Worm (Caenorhabditis elegans) whole organism, L1 larva: ENCODE measurements around the gene C03A3.3.

Experiments used
- C04F5.9 ChIP-seq: sonication (generic microtip); optimal IDR thresholded peaks from 2 replicates; lab custom pipeline; 2016; ENCODE audit warnings: missing genetic modification characterization, missing compliant biosample characterization
- C16A3.4 ChIP-seq: fragments of 150-350 bp; optimal IDR thresholded peaks from 2 replicates; lab custom pipeline; 2014; ENCODE audit warnings: missing biosample characterization, missing genetic modification characterization
- C34B4.2 ChIP-seq: sonication (generic microtip); optimal IDR thresholded peaks from 2 replicates; lab custom pipeline; 2017; ENCODE audit warnings: mild to moderate bottlenecking, missing genetic modification characterization, missing compliant biosample characterization
- F16B12.6 ChIP-seq: fragments of 150-350 bp; optimal IDR thresholded peaks from 2 replicates; lab custom pipeline; 2014; ENCODE audit warnings: missing biosample characterization, missing genetic modification characterization
- aha-1 ChIP-seq: fragments of 150-350 bp; optimal IDR thresholded peaks from 2 replicates; lab custom pipeline; 2014; ENCODE audit warnings: missing biosample characterization, missing genetic modification characterization
- alr-1 ChIP-seq: fragments of 200-800 bp; sonication (Bioruptor generic); optimal IDR thresholded peaks from 2 replicates; lab custom pipeline; 2018; ENCODE audit warnings: borderline replicate concordance, mild to moderate bottlenecking, missing genetic modification characterization, missing compliant biosample characterization
- ama-1 ChIP-seq: fragments of 150-350 bp; optimal IDR thresholded peaks from 2 replicates; lab custom pipeline; 2014
- blmp-1 ChIP-seq: fragments of 150-350 bp; optimal IDR thresholded peaks from 2 replicates; lab custom pipeline; 2014; ENCODE audit warnings: missing biosample characterization, missing genetic modification characterization
- ceh-82 ChIP-seq, 3 experiments: fragments of 150-350 bp in 1 of 3; sonication (generic microtip) in 2 of 3; optimal IDR thresholded peaks; 2 replicates each; lab custom pipeline; 2014 to 2017; ENCODE audit warnings: missing biosample characterization in 3 of 3, missing genetic modification characterization in 3 of 3
- ceh-90 ChIP-seq: sonication (generic microtip); optimal IDR thresholded peaks from 2 replicates; lab custom pipeline; 2016; ENCODE audit warnings: missing genetic modification characterization, missing compliant biosample characterization
- ces-1 ChIP-seq: fragments of 150-350 bp; optimal IDR thresholded peaks from 2 replicates; lab custom pipeline; 2014; ENCODE audit warnings: missing biosample characterization, missing genetic modification reagents, missing genetic modification characterization
- dpl-1 ChIP-seq, 3 experiments: fragments of 150-350 bp in 2 of 3; sonication (generic microtip) in 1 of 3; optimal IDR thresholded peaks; 2 replicates each; lab custom pipeline; 2014 to 2017; ENCODE audit warnings: missing biosample characterization in 3 of 3, missing genetic modification characterization in 3 of 3, missing genetic modification reagents in 3 of 3
- elt-2 ChIP-seq: sonication (generic microtip); optimal IDR thresholded peaks from 2 replicates; lab custom pipeline; 2016; ENCODE audit warnings: missing genetic modification characterization, mild to moderate bottlenecking, inconsistent platforms, missing compliant biosample characterization, missing genetic modification reagents
- ets-5 ChIP-seq: fragments of 200-800 bp; sonication (Bioruptor generic); IDR thresholded peaks from 2 replicates; pipeline ENCODE4 v1.3.6; 2022; ENCODE audit warnings: missing genetic modification characterization, missing compliant biosample characterization
- fkh-10 ChIP-seq: sonication (generic microtip); optimal IDR thresholded peaks from 2 replicates; lab custom pipeline; 2017; ENCODE audit warnings: missing biosample characterization, missing genetic modification reagents, missing genetic modification characterization
- fos-1 ChIP-seq: fragments of 150-350 bp; optimal IDR thresholded peaks from 2 replicates; lab custom pipeline; 2014; ENCODE audit warnings: missing biosample characterization, missing genetic modification characterization
- hlh-17 ChIP-seq: fragments of 200-800 bp; sonication (Bioruptor generic); optimal IDR thresholded peaks from 2 replicates; lab custom pipeline; 2018; ENCODE audit warnings: missing genetic modification characterization, mild to moderate bottlenecking, missing compliant biosample characterization, moderate library complexity, borderline replicate concordance
- hlh-4 ChIP-seq: sonication (generic microtip); optimal IDR thresholded peaks from 2 replicates; lab custom pipeline; 2016; ENCODE audit warnings: mild to moderate bottlenecking, missing genetic modification characterization, missing compliant biosample characterization
- irx-1 ChIP-seq: sonication (generic microtip); optimal IDR thresholded peaks from 2 replicates; lab custom pipeline; 2016; ENCODE audit warnings: missing genetic modification characterization, missing compliant biosample characterization
- lin-15B ChIP-seq: fragments of 150-350 bp; sonication (generic microtip); optimal IDR thresholded peaks from 3 replicates; lab custom pipeline; 2014; ENCODE audit warnings: missing biosample characterization, missing genetic modification characterization
- lin-35 ChIP-seq, 2 experiments: fragments of 150-350 bp; optimal IDR thresholded peaks; 2 replicates each; lab custom pipeline; 2014; ENCODE audit warnings: missing biosample characterization in 2 of 2, missing genetic modification characterization in 2 of 2, missing genetic modification reagents in 2 of 2
- lin-39 ChIP-seq: fragments of 150-350 bp; optimal IDR thresholded peaks from 2 replicates; lab custom pipeline; 2014; ENCODE audit warnings: missing biosample characterization, missing genetic modification reagents, missing genetic modification characterization
- lir-3 ChIP-seq: sonication (generic microtip); optimal IDR thresholded peaks from 2 replicates; lab custom pipeline; 2016; ENCODE audit warnings: mild to moderate bottlenecking, missing genetic modification characterization, moderate library complexity, missing compliant biosample characterization; ENCODE audit not compliant: poor library complexity
- mdl-1 ChIP-seq, 2 experiments: fragments of 150-350 bp; optimal IDR thresholded peaks; 2 replicates each; lab custom pipeline; 2014 to 2017; ENCODE audit warnings: missing biosample characterization in 2 of 2, missing genetic modification characterization in 2 of 2, inconsistent platforms in 1 of 2
- mef-2 ChIP-seq: fragments of 150-350 bp; optimal IDR thresholded peaks from 2 replicates; lab custom pipeline; 2014; ENCODE audit warnings: missing biosample characterization, missing genetic modification characterization
- nhr-11 ChIP-seq: fragments of 150-350 bp; optimal IDR thresholded peaks from 2 replicates; lab custom pipeline; 2014; ENCODE audit warnings: missing biosample characterization, missing genetic modification characterization
- nhr-28 ChIP-seq: fragments of 150-350 bp; optimal IDR thresholded peaks from 2 replicates; lab custom pipeline; 2014; ENCODE audit warnings: missing biosample characterization, missing genetic modification characterization
- nhr-47 ChIP-seq: sonication (generic microtip); optimal IDR thresholded peaks from 2 replicates; lab custom pipeline; 2016; ENCODE audit warnings: mild to moderate bottlenecking, missing genetic modification characterization, moderate library complexity, missing compliant biosample characterization
- nhr-84 ChIP-seq: sonication (generic microtip); optimal IDR thresholded peaks from 2 replicates; lab custom pipeline; 2017; ENCODE audit warnings: missing biosample characterization, missing genetic modification characterization
- nhr-90 ChIP-seq: sonication (generic microtip); optimal IDR thresholded peaks from 2 replicates; lab custom pipeline; 2016; ENCODE audit warnings: mild to moderate bottlenecking, missing genetic modification characterization, missing compliant biosample characterization; ENCODE audit not compliant: poor library complexity
- pag-3 ChIP-seq: sonication (generic microtip); optimal IDR thresholded peaks from 2 replicates; lab custom pipeline; 2017; ENCODE audit warnings: missing genetic modification characterization, mild to moderate bottlenecking, missing compliant biosample characterization, antibody characterized with exemption, borderline replicate concordance; ENCODE audit not compliant: insufficient read depth
- pax-3 ChIP-seq: fragments of 200-800 bp; sonication (Bioruptor generic); optimal IDR thresholded peaks from 2 replicates; lab custom pipeline; 2018; ENCODE audit warnings: mild to moderate bottlenecking, missing genetic modification characterization, moderate library complexity, missing compliant biosample characterization
- rnt-1 ChIP-seq: sonication (generic microtip); optimal IDR thresholded peaks from 2 replicates; lab custom pipeline; 2016; ENCODE audit warnings: mild to moderate bottlenecking, missing genetic modification characterization, moderate library complexity, missing compliant biosample characterization
- skn-1 ChIP-seq: fragments of 150-350 bp; optimal IDR thresholded peaks from 2 replicates; lab custom pipeline; 2014; ENCODE audit warnings: missing biosample characterization, missing genetic modification characterization
- snpc-4 ChIP-seq: fragments of 150-350 bp; optimal IDR thresholded peaks from 2 replicates; lab custom pipeline; 2014; ENCODE audit warnings: missing biosample characterization, missing genetic modification characterization
- sox-4 ChIP-seq: sonication (generic microtip); optimal IDR thresholded peaks from 2 replicates; lab custom pipeline; 2016; ENCODE audit warnings: missing genetic modification characterization, missing compliant biosample characterization
- sptf-1 ChIP-seq: fragments of 150-350 bp; optimal IDR thresholded peaks from 2 replicates; lab custom pipeline; 2014; ENCODE audit warnings: missing biosample characterization, missing genetic modification characterization
- swsn-7 ChIP-seq: sonication (generic microtip); optimal IDR thresholded peaks from 2 replicates; lab custom pipeline; 2016; ENCODE audit warnings: missing genetic modification characterization, missing compliant biosample characterization
- tlp-1 ChIP-seq: fragments of 150-350 bp; optimal IDR thresholded peaks from 2 replicates; lab custom pipeline; 2014; ENCODE audit warnings: missing biosample characterization, missing genetic modification characterization
- unc-130 ChIP-seq: fragments of 150-350 bp; optimal IDR thresholded peaks from 2 replicates; lab custom pipeline; 2017; ENCODE audit warnings: missing biosample characterization, missing genetic modification characterization, inconsistent platforms
- unc-30 ChIP-seq: sonication (generic microtip); optimal IDR thresholded peaks from 2 replicates; lab custom pipeline; 2017; ENCODE audit warnings: missing biosample characterization, missing genetic modification characterization
- unc-86 ChIP-seq: sonication (generic microtip); optimal IDR thresholded peaks from 2 replicates; lab custom pipeline; 2016; ENCODE audit warnings: missing genetic modification characterization, missing compliant biosample characterization
- unc-98 ChIP-seq: fragments of 200-800 bp; sonication (Bioruptor generic); IDR thresholded peaks from 2 replicates; pipeline ENCODE4 v1.3.6; 2022; ENCODE audit warnings: missing genetic modification characterization, missing compliant biosample characterization
- xbp-1 ChIP-seq: sonication (generic microtip); optimal IDR thresholded peaks from 2 replicates; lab custom pipeline; 2016; ENCODE audit warnings: missing genetic modification characterization, missing compliant biosample characterization
- zip-4 ChIP-seq: fragments of 200-800 bp; sonication (Bioruptor generic); optimal IDR thresholded peaks from 2 replicates; lab custom pipeline; 2018; ENCODE audit warnings: mild to moderate bottlenecking, missing genetic modification characterization, moderate library complexity, missing compliant biosample characterization
- ztf-11 ChIP-seq, 2 experiments: sonication (generic microtip); optimal IDR thresholded peaks; 2 replicates each; lab custom pipeline; 2016 to 2017; ENCODE audit warnings: missing genetic modification characterization in 2 of 2, missing biosample characterization in 1 of 2, missing compliant biosample characterization in 1 of 2
- ztf-4 ChIP-seq: fragments of 150-350 bp; optimal IDR thresholded peaks from 2 replicates; lab custom pipeline; 2014; ENCODE audit warnings: missing biosample characterization, missing genetic modification characterization

The C03A3.3 gene

DNA sequence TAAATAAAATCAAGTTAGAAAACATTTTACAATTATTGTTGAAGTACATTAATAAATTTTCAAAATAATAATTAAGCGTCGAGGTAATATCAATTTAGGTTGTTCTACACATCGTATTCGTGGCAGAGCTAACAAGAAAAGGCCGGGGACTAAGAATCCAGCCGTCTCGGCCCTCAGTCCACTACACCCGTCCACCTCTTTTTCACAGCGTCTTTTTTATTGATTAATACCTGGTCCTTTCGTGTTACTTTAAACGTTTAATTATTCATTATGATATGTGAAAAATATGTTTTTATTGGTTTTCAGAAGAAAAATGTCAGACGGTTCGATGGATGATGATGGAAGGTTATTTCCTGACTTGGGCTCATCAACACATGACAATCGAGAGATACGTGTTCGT is 38.2 kb upstream of the C03A3.3 start, which contains the start of gene vhl-1:
TSS of gene vhl-1 (plus strand) at position 301 of the 400 bp plus-strand sequence.
- TF ChIP-seq unc-86 (tag; lab: Kevin White, UChicago) (no peak), skn-1 (tag; lab: Kevin White, UChicago) (no peak)

DNA sequence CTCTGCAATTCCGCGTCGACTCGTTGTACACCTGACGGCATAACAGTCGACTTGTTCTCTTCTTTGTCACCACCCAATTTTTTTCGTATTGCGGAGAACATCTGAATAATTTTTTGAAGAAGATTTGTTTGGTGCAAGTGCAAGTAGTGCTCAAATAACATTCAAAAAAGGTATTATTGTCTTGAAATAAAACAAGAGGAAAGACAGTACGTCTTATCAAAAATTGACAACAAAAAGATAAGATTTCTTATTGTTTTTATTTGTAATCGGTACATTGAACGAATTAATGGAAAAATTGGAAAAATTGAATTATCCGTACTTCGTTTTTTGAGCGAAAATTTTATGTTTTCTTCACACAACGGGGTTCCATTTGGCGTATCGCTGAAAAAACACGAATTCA is 36.9 kb upstream of the C03A3.3 start, which contains the start of gene F08G12.1:
TSS of gene F08G12.1 (minus strand) at position 101 of the 400 bp plus-strand sequence.
- TF ChIP-seq ceh-90 (no peak), aha-1 (tag; lab: Kevin White, UChicago) (no peak), xbp-1 (tag; lab: Kevin White, UChicago) (no peak), nhr-28 (no peak), lin-15B (no peak), ztf-11 (tag; optimal IDR thresholded peaks at IDR 0.05; lab: Kevin White, UChicago) (no peak), dpl-1 (GFP tag; optimal IDR thresholded peaks at IDR 0.05; lab: Kevin White, UChicago) (no peak), ets-5 (GFP tag; lab: Robert Waterston, UW) (no peak)

DNA sequence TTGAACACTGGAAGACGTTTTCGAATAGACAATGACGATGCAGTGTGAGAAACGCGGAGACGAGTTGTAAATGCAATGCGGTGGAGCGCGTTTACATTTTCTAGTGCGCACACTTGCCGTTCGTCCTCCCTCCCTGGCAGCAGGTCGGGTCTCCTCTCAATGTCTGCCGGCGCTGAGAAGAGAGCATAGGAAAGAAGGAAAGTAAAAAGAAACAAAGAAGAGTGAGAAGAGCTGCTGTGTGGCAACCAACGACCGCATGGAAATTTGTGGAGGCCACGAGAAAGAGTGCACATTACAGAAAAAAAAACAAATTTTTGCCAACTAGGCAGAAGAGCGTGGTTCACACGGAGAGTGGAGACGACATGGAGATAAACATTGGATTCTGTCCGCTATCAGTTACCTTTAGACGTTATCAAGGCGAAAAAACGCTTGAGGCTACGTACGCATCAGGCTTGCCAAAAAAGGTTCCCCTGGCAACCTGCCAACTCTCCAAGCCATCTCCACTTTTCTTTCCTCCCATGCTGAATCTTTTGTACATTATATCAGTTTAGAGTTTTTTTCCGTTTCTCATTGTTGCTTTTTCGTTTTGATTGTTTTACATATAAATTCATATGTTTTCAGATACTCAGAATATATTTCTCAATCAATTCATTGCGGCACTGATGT is 30.9 kb upstream of the C03A3.3 start, which contains the start of the genes snrp-40.1 and F08G12.3:
TSS of gene snrp-40.1 (minus strand) at position 143 of the 666 bp plus-strand sequence.
TSS of gene F08G12.3 (plus strand) at position 616 of the 666 bp plus-strand sequence.
- peak; percentile 48 for TF ChIP-seq fos-1
- TF ChIP-seq lin-35 (GFP tag; optimal IDR thresholded peaks at IDR 0.05; lab: Kevin White, UChicago) = peak; percentile 58 to 66
- peak; percentile 83 for TF ChIP-seq rnt-1 (tag; lab: Kevin White, UChicago)
- no peak for TF ChIP-seq ama-1
- no peak for TF ChIP-seq nhr-84
- no peak for TF ChIP-seq sptf-1
- TF ChIP-seq C34B4.2 (tag; lab: Kevin White, UChicago) = no peak
- TF ChIP-seq lin-15B = peak; percentile 52
- TF ChIP-seq C16A3.4 = peak; percentile 83
- TF ChIP-seq hlh-4 (tag; lab: Kevin White, UChicago) = no peak
- no peak for TF ChIP-seq mef-2 (tag; lab: Kevin White, UChicago)
- peak; percentile 29 for TF ChIP-seq pax-3
- TF ChIP-seq mdl-1 (tag; optimal IDR thresholded peaks at IDR 0.05; lab: Kevin White, UChicago) = peak in 1 of 2 experiments; percentile 86
- no peak for TF ChIP-seq unc-98 (GFP tag; lab: Robert Waterston, UW)
- peak; percentile 73 for TF ChIP-seq xbp-1 (tag; lab: Kevin White, UChicago)
- peak; percentile 28 to 90 (median 56) for TF ChIP-seq ceh-82 (tag; optimal IDR thresholded peaks at IDR 0.05; lab: Kevin White, UChicago)
- no peak for TF ChIP-seq ces-1 (GFP tag; lab: Kevin White, UChicago)
- peak; percentile 34 for TF ChIP-seq elt-2 (tag; lab: Kevin White, UChicago)
- TF ChIP-seq unc-30 (tag; lab: Kevin White, UChicago) = no peak
- TF ChIP-seq pag-3 (tag; lab: Kevin White, UChicago) = peak; percentile 83
- TF ChIP-seq unc-86 (tag; lab: Kevin White, UChicago) = peak; percentile 63
- no peak for TF ChIP-seq alr-1
- no peak for TF ChIP-seq tlp-1
- no peak for TF ChIP-seq lin-39 (tag; lab: Kevin White, UChicago)
- peak; percentile 75 for TF ChIP-seq unc-130 (tag; lab: Kevin White, UChicago)
- TF ChIP-seq ztf-11 (tag; optimal IDR thresholded peaks at IDR 0.05; lab: Kevin White, UChicago) = peak in 1 of 2 experiments; percentile 60
- TF ChIP-seq blmp-1 (tag; lab: Kevin White, UChicago) = no peak
- no peak for TF ChIP-seq nhr-11 (tag; lab: Kevin White, UChicago)
- no peak for TF ChIP-seq C04F5.9 (tag; lab: Kevin White, UChicago)
- TF ChIP-seq ets-5 (GFP tag; lab: Robert Waterston, UW) = no peak
- TF ChIP-seq fkh-10 (GFP tag; lab: Kevin White, UChicago) = peak; percentile 59
- TF ChIP-seq sox-4 (tag; lab: Kevin White, UChicago) = peak; percentile 10
- TF ChIP-seq nhr-47 (tag; lab: Kevin White, UChicago) = peak; percentile 76
- peak; percentile 6 for TF ChIP-seq nhr-90
- no peak for TF ChIP-seq hlh-17
- TF ChIP-seq ztf-4 (tag; lab: Kevin White, UChicago) = peak; percentile 33
- TF ChIP-seq irx-1 (tag; lab: Kevin White, UChicago) = no peak
- no peak for TF ChIP-seq aha-1 (tag; lab: Kevin White, UChicago)
- peak; percentile 36 for TF ChIP-seq lir-3 (tag; lab: Kevin White, UChicago)
- TF ChIP-seq swsn-7 (tag; lab: Kevin White, UChicago) = peak; percentile 80
- peak; percentile 43 for TF ChIP-seq F16B12.6 (tag; lab: Kevin White, UChicago)
- no peak for TF ChIP-seq zip-4 (GFP tag; lab: Kevin White, UChicago)
- peak; percentile 63 for TF ChIP-seq snpc-4
